Fruit fly (Drosophila melanogaster) whole organism, embryonic: ENCODE results near the gene Rab3-GEF.
A peak's percentile ranks its signal among the peaks of the same experiment; 100 is the strongest.

Experiments
- CG12299 ChIP-seq: fragments of 200-800 bp; sonication (Bioruptor generic); optimal IDR thresholded peaks from 2 replicates; lab custom pipeline; 2018; ENCODE audit warnings: missing biosample characterization, mild to moderate bottlenecking, missing genetic modification characterization
- CG15601 ChIP-seq: fragments of 200-800 bp; sonication (Bioruptor generic); optimal IDR thresholded peaks from 3 replicates; lab custom pipeline; 2019; ENCODE audit warnings: missing biosample characterization, mild to moderate bottlenecking, missing genetic modification characterization, moderate library complexity
- Gsc ChIP-seq: fragments of 200-800 bp; sonication (Bioruptor generic); IDR thresholded peaks from 2 replicates; pipeline ENCODE4 v1.3.6; 2022; ENCODE audit warnings: missing biosample characterization, missing genetic modification characterization
- Gug ChIP-seq: fragments of 200-800 bp; sonication (Bioruptor generic); IDR thresholded peaks from 4 replicates; pipeline ENCODE4 v1.3.6; 2022; ENCODE audit warnings: missing biosample characterization, missing genetic modification characterization
- NFAT ChIP-seq: fragments of 200-800 bp; sonication (Bioruptor generic); IDR thresholded peaks from 2 replicates; pipeline ENCODE4 v1.3.6; 2022; ENCODE audit warnings: missing biosample characterization, missing genetic modification characterization
- sim ChIP-seq: fragments of 200-800 bp; sonication (Bioruptor generic); IDR thresholded peaks from 2 replicates; pipeline ENCODE4 v1.3.6; 2022; ENCODE audit warnings: missing biosample characterization, missing genetic modification characterization

DNA sequence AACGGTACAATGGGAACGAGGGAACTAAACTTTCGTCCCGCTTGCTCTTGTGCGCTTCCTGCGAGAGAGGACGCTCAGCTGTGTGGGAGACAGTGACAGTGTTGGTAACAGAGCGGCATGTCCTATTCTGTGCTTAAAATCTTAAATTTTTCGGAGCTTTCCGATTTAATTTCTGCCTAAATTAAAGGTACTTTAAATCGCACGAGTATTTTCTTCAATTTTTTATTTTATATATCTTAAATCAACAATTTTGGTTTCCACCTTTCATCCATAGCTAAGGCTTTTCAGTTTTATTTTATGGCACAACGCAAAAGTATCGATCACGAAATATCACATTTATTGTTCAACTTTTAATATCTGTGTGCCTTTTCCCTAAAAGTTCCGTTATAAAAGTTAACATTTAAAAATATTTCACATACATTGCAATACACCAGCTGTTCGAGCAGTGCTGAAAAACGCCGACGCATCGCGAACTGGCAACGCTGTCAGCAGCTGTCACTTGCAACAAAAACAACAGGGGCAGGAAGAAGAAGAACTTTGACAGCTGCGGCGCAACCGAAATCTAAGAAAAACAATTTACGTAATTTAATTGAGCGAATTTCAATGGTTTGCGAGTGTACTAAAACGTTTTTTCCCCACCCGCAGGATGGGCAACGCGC, 25.9 kb upstream of the Rab3-GEF start, which contains the start of the genes hiw and ND-B18:
- TF ChIP-seq sim (GFP tag; lab: Robert Waterston, UW) (no peak), CG15601 (tag; lab: Kevin White, UChicago) (peak; percentile 12), CG12299 (tag; lab: Kevin White, UChicago) (no peak), NFAT (no peak), Gug (GFP tag; lab: Robert Waterston, UW) (no peak), Gsc (GFP tag; lab: Robert Waterston, UW) (no peak)
